Fruit fly (Drosophila melanogaster) whole organism, embryonic: ENCODE results near the gene CG32032.

ENCODE experiments used
- Awh ChIP-seq: fragments of 200-800 bp; sonication (Bioruptor generic); IDR thresholded peaks from 2 replicates; pipeline ENCODE4, ENCODE4 v1.3.6; 2022; ENCODE audit warnings: missing biosample characterization, missing genetic modification characterization
- CG10654 ChIP-seq: fragments of 200-800 bp; sonication (Bioruptor generic); optimal IDR thresholded peaks from 2 replicates; lab custom pipeline; 2016; ENCODE audit warnings: missing biosample characterization, missing genetic modification characterization
- CG11398 ChIP-seq: fragments of 200-800 bp; sonication (Bioruptor generic); optimal IDR thresholded peaks from 2 replicates; lab custom pipeline; 2016; ENCODE audit warnings: missing biosample characterization, missing genetic modification characterization
- CG11456 ChIP-seq: fragments of 200-800 bp; sonication (Bioruptor generic); IDR thresholded peaks from 3 replicates; pipeline ENCODE4 v1.3.6; 2022; ENCODE audit warnings: missing biosample characterization, missing genetic modification characterization
- CG14710 ChIP-seq: fragments of 200-800 bp; sonication (Bioruptor generic); optimal IDR thresholded peaks from 3 replicates; lab custom pipeline; 2019; ENCODE audit warnings: missing biosample characterization, mild to moderate bottlenecking, missing genetic modification characterization, moderate library complexity
- CG15479 ChIP-seq: fragments of 200-800 bp; sonication (Bioruptor generic); optimal IDR thresholded peaks from 3 replicates; lab custom pipeline; 2019; ENCODE audit warnings: missing biosample characterization, mild to moderate bottlenecking, missing genetic modification characterization, moderate library complexity
- CG1647 ChIP-seq: fragments of 200-800 bp; sonication (Bioruptor generic); optimal IDR thresholded peaks from 3 replicates; lab custom pipeline; 2016; ENCODE audit warnings: missing biosample characterization, missing genetic modification characterization
- CG17829 ChIP-seq: fragments of 200-800 bp; optimal IDR thresholded peaks from 2 replicates; lab custom pipeline; 2019; ENCODE audit warnings: missing biosample characterization, mild to moderate bottlenecking, missing genetic modification characterization, moderate library complexity
- CG17912 ChIP-seq: fragments of 200-800 bp; sonication (Bioruptor generic); optimal IDR thresholded peaks from 2 replicates; lab custom pipeline; 2018; ENCODE audit warnings: missing biosample characterization, mild to moderate bottlenecking, missing genetic modification characterization
- CG2678 ChIP-seq: fragments of 200-800 bp; sonication (Bioruptor generic); optimal IDR thresholded peaks from 3 replicates; lab custom pipeline; 2019; ENCODE audit warnings: missing biosample characterization, mild to moderate bottlenecking, missing genetic modification characterization, moderate library complexity
- CG4617 ChIP-seq: fragments of 200-800 bp; sonication (Bioruptor generic); optimal IDR thresholded peaks from 3 replicates; lab custom pipeline; 2016; ENCODE audit warnings: missing biosample characterization, missing genetic modification characterization, borderline replicate concordance
- CG6854 ChIP-seq: fragments of 200-800 bp; sonication (Bioruptor generic); optimal IDR thresholded peaks from 3 replicates; lab custom pipeline; 2017; ENCODE audit warnings: missing biosample characterization, mild to moderate bottlenecking, missing genetic modification characterization
- CG7745 ChIP-seq: fragments of 200-800 bp; sonication (Bioruptor generic); optimal IDR thresholded peaks from 2 replicates; lab custom pipeline; 2018; ENCODE audit warnings: missing biosample characterization, mild to moderate bottlenecking, missing genetic modification characterization, moderate library complexity
- CG7786 ChIP-seq: fragments of 200-800 bp; sonication (Bioruptor generic); optimal IDR thresholded peaks from 2 replicates; lab custom pipeline; 2016; ENCODE audit warnings: missing biosample characterization, missing genetic modification characterization
- E2f2 ChIP-seq: fragments of 200-800 bp; sonication (Bioruptor generic); IDR thresholded peaks from 2 replicates; pipeline ENCODE4 v1.3.6; 2022; ENCODE audit warnings: missing biosample characterization, missing genetic modification characterization
- Ets65A ChIP-seq: fragments of 200-800 bp; sonication (Bioruptor generic); peaks from one replicate; lab custom pipeline; 2016; ENCODE audit warnings: missing biosample characterization, missing genetic modification characterization
- H2.0 ChIP-seq: fragments of 200-800 bp; sonication (Bioruptor generic); IDR thresholded peaks from 2 replicates; pipeline ENCODE4 v1.3.6; 2022; ENCODE audit warnings: missing biosample characterization, missing genetic modification characterization
- HLH54F ChIP-seq: fragments of 200-800 bp; sonication (Bioruptor generic); optimal IDR thresholded peaks from 3 replicates; lab custom pipeline; 2016; ENCODE audit warnings: missing biosample characterization, missing genetic modification characterization
- MTF-1 ChIP-seq: fragments of 200-800 bp; sonication (Bioruptor generic); optimal IDR thresholded peaks from 2 replicates; lab custom pipeline; 2018; ENCODE audit warnings: missing biosample characterization, mild to moderate bottlenecking, missing genetic modification characterization, borderline replicate concordance
- Med ChIP-seq: fragments of 200-800 bp; sonication (Bioruptor generic); peaks from one replicate; lab custom pipeline; 2016; ENCODE audit warnings: missing biosample characterization, missing genetic modification characterization, mild to moderate bottlenecking, inconsistent platforms, moderate library complexity
- Meics ChIP-seq: fragments of 200-800 bp; sonication (Bioruptor generic); optimal IDR thresholded peaks from 2 replicates; lab custom pipeline; 2017; ENCODE audit warnings: missing biosample characterization, mild to moderate bottlenecking, missing genetic modification characterization
- Myb ChIP-seq: fragments of 200-800 bp; sonication (Bioruptor generic); optimal IDR thresholded peaks from 2 replicates; lab custom pipeline; 2016; ENCODE audit warnings: missing biosample characterization, missing genetic modification characterization
- Oaz ChIP-seq: fragments of 200-800 bp; sonication (Bioruptor generic); IDR thresholded peaks from 2 replicates; pipeline ENCODE4 v1.3.6; 2022; ENCODE audit warnings: missing biosample characterization, missing genetic modification characterization
- Rx ChIP-seq: fragments of 200-800 bp; sonication (Bioruptor generic); IDR thresholded peaks from 2 replicates; pipeline ENCODE4 v1.3.6; 2022; ENCODE audit warnings: missing biosample characterization, missing genetic modification characterization
- Sox100B ChIP-seq: fragments of 200-800 bp; sonication (Bioruptor generic); optimal IDR thresholded peaks from 3 replicates; lab custom pipeline; 2018; ENCODE audit warnings: missing biosample characterization, mild to moderate bottlenecking, missing genetic modification characterization
- Sry-δ ChIP-seq: fragments of 200-800 bp; sonication (Bioruptor generic); optimal IDR thresholded peaks from 2 replicates; lab custom pipeline; 2016; ENCODE audit warnings: missing biosample characterization, missing genetic modification characterization
- Ssrp ChIP-seq: fragments of 200-800 bp; sonication (Bioruptor generic); optimal IDR thresholded peaks from 2 replicates; lab custom pipeline; 2018; ENCODE audit warnings: missing biosample characterization, mild to moderate bottlenecking, missing genetic modification characterization, moderate library complexity
- Taf1 ChIP-seq: fragments of 200-800 bp; sonication (Bioruptor generic); IDR thresholded peaks from 2 replicates; pipeline ENCODE4 v1.3.6; 2022; ENCODE audit warnings: missing biosample characterization, missing genetic modification characterization
- aop ChIP-seq: fragments of 200-800 bp; sonication (Bioruptor generic); IDR thresholded peaks from 2 replicates; pipeline ENCODE4 v1.3.6; 2022; ENCODE audit warnings: missing biosample characterization, missing genetic modification characterization
- bcd ChIP-seq: fragments of 200-800 bp; sonication (Bioruptor generic); optimal IDR thresholded peaks from 2 replicates; lab custom pipeline; 2017; ENCODE audit warnings: missing biosample characterization, mild to moderate bottlenecking, missing genetic modification characterization
- bigmax ChIP-seq: fragments of 200-800 bp; sonication (Bioruptor generic); optimal IDR thresholded peaks from 2 replicates; lab custom pipeline; 2018; ENCODE audit warnings: missing biosample characterization, mild to moderate bottlenecking, missing genetic modification characterization
- corto ChIP-seq: fragments of 200-800 bp; sonication (Bioruptor generic); optimal IDR thresholded peaks from 2 replicates; lab custom pipeline; 2016; ENCODE audit warnings: missing biosample characterization, mild to moderate bottlenecking, missing genetic modification characterization, moderate library complexity
- danr ChIP-seq: fragments of 200-800 bp; sonication (Bioruptor generic); IDR thresholded peaks from 2 replicates; pipeline ENCODE4 v1.3.6; 2022; ENCODE audit warnings: missing biosample characterization, missing genetic modification characterization
- dmrt99B ChIP-seq: fragments of 200-800 bp; sonication (Bioruptor generic); optimal IDR thresholded peaks from 2 replicates; lab custom pipeline; 2018; ENCODE audit warnings: missing biosample characterization, mild to moderate bottlenecking, missing genetic modification characterization, moderate library complexity
- emc ChIP-seq: fragments of 200-800 bp; sonication (Bioruptor generic); optimal IDR thresholded peaks from 2 replicates; lab custom pipeline; 2016; ENCODE audit warnings: missing biosample characterization, missing genetic modification characterization
- gsb ChIP-seq: fragments of 200-800 bp; sonication (Bioruptor generic); IDR thresholded peaks from 2 replicates; pipeline ENCODE4 v1.3.6; 2022; ENCODE audit warnings: missing biosample characterization, missing genetic modification characterization
- nerfin-1 ChIP-seq: fragments of 200-800 bp; sonication (Bioruptor generic); optimal IDR thresholded peaks from 3 replicates; lab custom pipeline; 2019; ENCODE audit warnings: missing biosample characterization, mild to moderate bottlenecking, missing genetic modification characterization, moderate library complexity
- slbo ChIP-seq: fragments of 200-800 bp; sonication (Bioruptor generic); IDR thresholded peaks from 2 replicates; pipeline ENCODE4 v1.3.6; 2022; ENCODE audit warnings: missing biosample characterization, missing genetic modification characterization
- tx ChIP-seq: fragments of 200-800 bp; sonication (Bioruptor generic); optimal IDR thresholded peaks from 2 replicates; lab custom pipeline; 2016; ENCODE audit warnings: missing biosample characterization, missing genetic modification characterization

The CG32032 gene

DNA sequence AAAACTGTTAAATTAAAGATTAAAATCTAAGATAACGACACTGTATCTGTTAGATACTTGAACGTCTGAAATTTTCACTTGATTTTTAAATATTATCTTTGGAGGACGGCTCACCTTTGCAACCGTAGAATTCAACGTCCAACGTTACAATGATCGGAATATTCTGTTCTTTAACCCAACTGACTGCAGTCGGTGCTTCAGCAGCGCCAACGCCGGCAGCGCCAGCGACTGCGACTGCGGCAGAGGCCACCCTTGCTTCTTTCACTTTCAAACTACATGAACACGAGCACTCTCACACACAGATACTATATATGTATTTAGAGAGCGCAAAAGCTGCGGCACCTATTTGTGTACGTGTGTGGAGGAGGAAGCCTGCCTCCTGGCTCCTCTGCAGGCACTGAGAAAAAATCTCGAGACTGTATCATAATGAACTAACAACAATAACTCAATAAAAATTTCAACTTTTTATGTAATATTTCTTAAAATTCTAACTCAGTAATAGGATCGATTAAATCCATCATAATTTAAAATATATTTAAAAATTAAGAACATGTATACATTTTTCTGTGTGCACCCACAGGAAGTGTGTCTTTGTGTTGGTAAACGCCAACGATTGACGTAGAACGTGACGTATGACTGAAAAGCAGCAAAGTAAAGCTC, 35.3 kb upstream of the CG32032 start (continued):
- TF ChIP-seq Med: peak; percentile 90
- TF ChIP-seq Taf1 (GFP tag; lab: Robert Waterston, UW): peak; percentile 90
- no peak for TF ChIP-seq CG7745 (tag; lab: Kevin White, UChicago)
- TF ChIP-seq Sry-δ (GFP tag; lab: Kevin White, UChicago): peak; percentile 3
- TF ChIP-seq CG17829: peak; percentile 93
- TF ChIP-seq CG11398 (GFP tag; lab: Kevin White, UChicago): peak; percentile 6
- TF ChIP-seq E2f2 (GFP tag; lab: Robert Waterston, UW): peak; percentile 70
- TF ChIP-seq tx (GFP tag; lab: Kevin White, UChicago): no peak
- TF ChIP-seq slbo (GFP tag; lab: Robert Waterston, UW): peak; percentile 95
- TF ChIP-seq aop: 0 out of 2 replicates have a peak, but pooled peaks have one; percentile 4
- TF ChIP-seq H2.0 (GFP tag; lab: Robert Waterston, UW): peak; percentile 86
- TF ChIP-seq CG11456: peak; percentile 87
- TF ChIP-seq Ssrp (tag; lab: Kevin White, UChicago): peak; percentile 88
- peak; percentile 96 for TF ChIP-seq corto
- peak; percentile 47 for TF ChIP-seq HLH54F (GFP tag; lab: Kevin White, UChicago)
- peak; percentile 88 for TF ChIP-seq CG10654
- peak; percentile 3 for TF ChIP-seq CG7786 (GFP tag; lab: Kevin White, UChicago)
- peak; percentile 86 for TF ChIP-seq nerfin-1 (tag; lab: Kevin White, UChicago)
- TF ChIP-seq bcd (GFP tag; lab: Kevin White, UChicago): peak; percentile 91
- peak; percentile 86 for TF ChIP-seq Sox100B (GFP tag; lab: Kevin White, UChicago)
- TF ChIP-seq Ets65A (GFP tag; lab: Kevin White, UChicago): peak; percentile 93
- no peak for TF ChIP-seq bigmax (GFP tag; lab: Kevin White, UChicago)
- peak; percentile 73 for TF ChIP-seq Oaz (GFP tag; lab: Robert Waterston, UW)
- TF ChIP-seq Rx (GFP tag; lab: Robert Waterston, UW): peak; percentile 77
- peak; percentile 63 for TF ChIP-seq MTF-1 (GFP tag; lab: Kevin White, UChicago)
- TF ChIP-seq Meics: peak; percentile 93
- peak; percentile 96 for TF ChIP-seq CG2678 (tag; lab: Kevin White, UChicago)
- no peak for TF ChIP-seq CG15479 (GFP tag; lab: Kevin White, UChicago)
- peak; percentile 85 for TF ChIP-seq CG6854 (GFP tag; lab: Kevin White, UChicago)
- TF ChIP-seq danr (GFP tag; lab: Robert Waterston, UW): peak; percentile 86
- TF ChIP-seq gsb (GFP tag; lab: Robert Waterston, UW): peak; percentile 57; the same call in 1 of the 2 replicates
- peak; percentile 92 for TF ChIP-seq dmrt99B (tag; lab: Kevin White, UChicago)
- peak; percentile 17 for TF ChIP-seq emc (GFP tag; lab: Kevin White, UChicago)
- TF ChIP-seq CG14710 (tag; lab: Kevin White, UChicago): peak; percentile 86
- peak; percentile 24 for TF ChIP-seq Myb (GFP tag; lab: Kevin White, UChicago)
- TF ChIP-seq CG4617 (GFP tag; lab: Kevin White, UChicago): peak; percentile 48
- TF ChIP-seq CG1647 (GFP tag; lab: Kevin White, UChicago): peak; percentile 74
- TF ChIP-seq Awh (GFP tag; lab: Robert Waterston, UW): peak; percentile 84
- peak; percentile 36 for TF ChIP-seq CG17912 (GFP tag; lab: Kevin White, UChicago)
- TF ChIP-seq, all 482 proteins: peak for 388
